Fruit fly (Drosophila melanogaster) whole organism, embryonic: ENCODE results near the gene CG6106.

Source experiments
- BEAF-32 ChIP-seq: fragments of 200-800 bp; sonication (Bioruptor generic); optimal IDR thresholded peaks from 3 replicates; lab custom pipeline; 2017; ENCODE audit warnings: missing biosample characterization, missing genetic modification characterization, mild to moderate bottlenecking, moderate library complexity, missing genetic modification reagents
- Bgb ChIP-seq: fragments of 200-800 bp; sonication (Bioruptor generic); IDR thresholded peaks from 2 replicates; pipeline ENCODE4 v1.3.6; 2022; ENCODE audit warnings: missing biosample characterization, missing genetic modification characterization; ENCODE audit not compliant: partially characterized antibody
- CG13287 ChIP-seq: fragments of 200-800 bp; sonication (Bioruptor generic); IDR thresholded peaks from 2 replicates; pipeline ENCODE4 v1.3.6; 2022; ENCODE audit warnings: missing biosample characterization, missing genetic modification characterization; ENCODE audit not compliant: partially characterized antibody
- CG17328 ChIP-seq: fragments of 200-800 bp; sonication (Bioruptor generic); IDR thresholded peaks from 2 replicates; pipeline ENCODE4 v1.3.6; 2022; ENCODE audit warnings: missing biosample characterization, missing genetic modification characterization
- CG17385 ChIP-seq: fragments of 200-800 bp; sonication (Bioruptor generic); optimal IDR thresholded peaks from 3 replicates; lab custom pipeline; 2018; ENCODE audit warnings: missing biosample characterization, mild to moderate bottlenecking, missing genetic modification characterization
- CG18262 ChIP-seq: fragments of 200-800 bp; optimal IDR thresholded peaks from 3 replicates; lab custom pipeline; 2019; ENCODE audit warnings: missing biosample characterization, mild to moderate bottlenecking, missing genetic modification characterization, moderate library complexity
- CG6791 ChIP-seq: fragments of 200-800 bp; sonication (Bioruptor generic); IDR thresholded peaks from 3 replicates; pipeline ENCODE4 v1.3.6; 2022; ENCODE audit warnings: missing biosample characterization, missing genetic modification characterization; ENCODE audit not compliant: partially characterized antibody
- CG8290 ChIP-seq, 3 experiments: fragments of 200-800 bp; sonication (Bioruptor generic); optimal IDR thresholded peaks; 2 replicates each; lab custom pipeline; 2016 to 2019; ENCODE audit warnings: missing biosample characterization in 3 of 3, missing genetic modification characterization in 3 of 3, mild to moderate bottlenecking in 2 of 3, moderate library complexity in 1 of 3
- CG9215 ChIP-seq: fragments of 200-800 bp; sonication (Bioruptor generic); IDR thresholded peaks from 2 replicates; pipeline ENCODE4 v1.3.6; 2022; ENCODE audit warnings: missing biosample characterization, missing genetic modification characterization
- Dp ChIP-seq: fragments of 200-800 bp; sonication (Bioruptor generic); optimal IDR thresholded peaks from 2 replicates; lab custom pipeline; 2018; ENCODE audit warnings: missing biosample characterization, mild to moderate bottlenecking, missing genetic modification characterization, moderate library complexity
- Dref ChIP-seq: fragments of 200-800 bp; sonication (Bioruptor generic); IDR thresholded peaks from 2 replicates; pipeline ENCODE4 v1.3.6; 2022; ENCODE audit warnings: missing biosample characterization, missing genetic modification characterization
- HLH4C ChIP-seq: fragments of 200-800 bp; sonication (Bioruptor generic); IDR thresholded peaks from 3 replicates; pipeline ENCODE4 v1.3.6; 2022; ENCODE audit warnings: missing biosample characterization, missing genetic modification characterization; ENCODE audit not compliant: partially characterized antibody
- Pdp1 ChIP-seq, 2 experiments: fragments of 200-800 bp; sonication (Bioruptor generic); optimal IDR thresholded peaks; 3 replicates each; lab custom pipeline; 2016; ENCODE audit warnings: missing biosample characterization in 2 of 2, missing genetic modification characterization in 2 of 2, mild to moderate bottlenecking in 1 of 2, moderate library complexity in 1 of 2
- Scr ChIP-seq: fragments of 200-800 bp; sonication (Bioruptor generic); IDR thresholded peaks from 2 replicates; pipeline ENCODE4 v1.3.6; 2022; ENCODE audit warnings: missing biosample characterization, missing genetic modification characterization; ENCODE audit not compliant: partially characterized antibody
- Tbp ChIP-seq: fragments of >200 bp; optimal IDR thresholded peaks from 2 replicates; lab custom pipeline; 2018; ENCODE audit warnings: missing biosample characterization, missing genetic modification characterization
- Trl ChIP-seq, 3 experiments: fragments of >200 bp in 2 of 3; fragments of 200-800 bp in 1 of 3; sonication (Bioruptor generic) in 1 of 3; optimal IDR thresholded peaks; 2 replicates in 1 of 3; 3 replicates in 2 of 3; lab custom pipeline; 2016 to 2017; ENCODE audit warnings: missing biosample characterization in 1 of 3, missing genetic modification characterization in 1 of 3
- bbx ChIP-seq: fragments of 200-800 bp; sonication (Bioruptor generic); IDR thresholded peaks from 2 replicates; pipeline ENCODE4 v1.3.6; 2022; ENCODE audit warnings: missing biosample characterization, missing genetic modification characterization; ENCODE audit not compliant: partially characterized antibody
- caup ChIP-seq: fragments of 200-800 bp; sonication (Bioruptor generic); optimal IDR thresholded peaks from 3 replicates; lab custom pipeline; 2017; ENCODE audit warnings: missing biosample characterization, mild to moderate bottlenecking, missing genetic modification characterization, moderate library complexity; ENCODE audit not compliant: severe bottlenecking
- onecut ChIP-seq: fragments of 200-800 bp; sonication (Bioruptor generic); IDR thresholded peaks from 2 replicates; pipeline ENCODE4 v1.3.6; 2022; ENCODE audit warnings: missing biosample characterization, missing genetic modification characterization
- pzg ChIP-seq: fragments of 200-800 bp; sonication (Bioruptor generic); optimal IDR thresholded peaks from 3 replicates; lab custom pipeline; 2018; ENCODE audit warnings: missing biosample characterization, mild to moderate bottlenecking, missing genetic modification characterization, moderate library complexity
- rib ChIP-seq: fragments of 200-800 bp; sonication (Bioruptor generic); IDR thresholded peaks from 2 replicates; pipeline ENCODE4 v1.3.6; 2022; ENCODE audit warnings: missing biosample characterization, missing genetic modification characterization
- sna ChIP-seq: fragments of 200-800 bp; sonication (Bioruptor generic); IDR thresholded peaks from 2 replicates; pipeline ENCODE4 v1.3.6; 2022; ENCODE audit warnings: missing biosample characterization, missing genetic modification characterization; ENCODE audit not compliant: partially characterized antibody
- stwl ChIP-seq: fragments of 200-800 bp; sonication (Bioruptor generic); optimal IDR thresholded peaks from 3 replicates; lab custom pipeline; 2018; ENCODE audit warnings: missing biosample characterization, mild to moderate bottlenecking, missing genetic modification characterization, moderate library complexity
- unc-4 ChIP-seq: fragments of 200-800 bp; sonication (Bioruptor generic); IDR thresholded peaks from 2 replicates; pipeline ENCODE4 v1.3.6; 2022; ENCODE audit warnings: missing biosample characterization, missing genetic modification characterization; ENCODE audit not compliant: partially characterized antibody

Gene CG6106

dm6 chrX:18409938-18410337 lies 51.3 kb downstream of the CG6106 start, which contains the start of gene Nt5b (continued):
- TF ChIP-seq CG8290 (GFP tag; optimal IDR thresholded peaks at IDR 0.05; lab: Kevin White, UChicago) (peak; percentile 28), CG8290 (tag; optimal IDR thresholded peaks at IDR 0.05; lab: Kevin White, UChicago) (peak in 1 of 2 experiments; percentile 4), onecut (GFP tag; lab: Robert Waterston, UW) (no peak), Dref (GFP tag; lab: Robert Waterston, UW) (peak; percentile 60), BEAF-32 (peak; percentile 25), bbx (GFP tag; lab: Robert Waterston, UW) (peak; percentile 31; the same call in 1 of the 2 replicates), Dp (GFP tag; lab: Kevin White, UChicago) (peak; percentile 79), Pdp1 (GFP tag; optimal IDR thresholded peaks at IDR 0.05; lab: Kevin White, UChicago) (peak in 1 of 2 experiments; percentile 74), CG18262 (tag; lab: Kevin White, UChicago) (no peak), CG17328 (GFP tag; lab: Robert Waterston, UW) (no peak), CG9215 (GFP tag; lab: Robert Waterston, UW) (peak; percentile 86), sna (GFP tag; lab: Robert Waterston, UW) (peak; percentile 19; the same call in 1 of the 2 replicates), CG13287 (peak; percentile 65), CG6791 (peak; percentile 65; the same call in 1 of the 3 replicates), HLH4C (peak; percentile 15; the same call in 1 of the 3 replicates), Trl (optimal IDR thresholded peaks at IDR 0.05; lab: Kevin White, UChicago) (peak; percentile 50 to 56), Trl (GFP tag; optimal IDR thresholded peaks at IDR 0.05; lab: Kevin White, UChicago) (no peak), rib (no peak), pzg (GFP tag; lab: Kevin White, UChicago) (peak; percentile 17), caup (GFP tag; lab: Kevin White, UChicago) (no peak), CG17385 (peak; percentile 88), Bgb (GFP tag; lab: Robert Waterston, UW) (0 out of 2 replicates have a peak, but pooled peaks have one; percentile 13), Tbp (GFP tag; lab: Kevin White, UChicago) (no peak), stwl (tag; lab: Kevin White, UChicago) (peak; percentile 66), unc-4 (GFP tag; lab: Robert Waterston, UW) (0 out of 2 replicates have a peak, but pooled peaks have one; percentile 23), Scr (GFP tag; lab: Robert Waterston, UW) (peak; percentile 36; the same call in 1 of the 2 replicates)
